Worm (Caenorhabditis elegans) whole organism, L3 larva: ENCODE data around the gene Y32B12B.1.

Experiments used
- R02D3.7 ChIP-seq: fragments of 150-350 bp; optimal IDR thresholded peaks from 2 replicates; lab custom pipeline; 2014; ENCODE audit warnings: missing biosample characterization, missing genetic modification characterization
- ZK546.5 ChIP-seq: sonication (generic microtip); optimal IDR thresholded peaks from 2 replicates; lab custom pipeline; 2017; ENCODE audit warnings: missing biosample characterization, missing genetic modification characterization
- ama-1 ChIP-seq: fragments of 150-350 bp; optimal IDR thresholded peaks from 2 replicates; lab custom pipeline; 2018
- ceh-16 ChIP-seq: sonication (generic microtip); optimal IDR thresholded peaks from 2 replicates; lab custom pipeline; 2017; ENCODE audit warnings: missing biosample characterization, missing genetic modification characterization
- ceh-28 ChIP-seq: fragments of 150-350 bp; optimal IDR thresholded peaks from 2 replicates; lab custom pipeline; 2014; ENCODE audit warnings: missing biosample characterization, missing genetic modification reagents, missing genetic modification characterization
- ceh-82 ChIP-seq: fragments of 150-350 bp; optimal IDR thresholded peaks from 2 replicates; lab custom pipeline; 2014; ENCODE audit warnings: missing biosample characterization, missing genetic modification characterization
- ceh-9 ChIP-seq: sonication (generic microtip); optimal IDR thresholded peaks from 2 replicates; lab custom pipeline; 2018; ENCODE audit warnings: missing biosample characterization, missing genetic modification characterization
- egl-27 ChIP-seq: sonication (generic microtip); optimal IDR thresholded peaks from 4 replicates; lab custom pipeline; 2017; ENCODE audit warnings: missing biosample characterization, missing genetic modification reagents, missing genetic modification characterization
- egl-5 ChIP-seq: fragments of 150-350 bp; optimal IDR thresholded peaks from 2 replicates; lab custom pipeline; 2017; ENCODE audit warnings: missing biosample characterization, missing genetic modification reagents, missing genetic modification characterization, inconsistent platforms
- elt-2 ChIP-seq: sonication (generic microtip); optimal IDR thresholded peaks from 2 replicates; lab custom pipeline; 2016; ENCODE audit warnings: missing genetic modification reagents, mild to moderate bottlenecking, missing genetic modification characterization, missing compliant biosample characterization
- eor-1 ChIP-seq, 2 experiments: fragments of 150-350 bp; optimal IDR thresholded peaks; 2 replicates each; lab custom pipeline; 2014 to 2018; ENCODE audit warnings: missing biosample characterization in 2 of 2, missing genetic modification characterization in 2 of 2
- fkh-10 ChIP-seq: sonication (generic microtip); optimal IDR thresholded peaks from 2 replicates; lab custom pipeline; 2017; ENCODE audit warnings: missing biosample characterization, missing genetic modification reagents, missing genetic modification characterization
- fkh-2 ChIP-seq: fragments of 150-350 bp; optimal IDR thresholded peaks from 2 replicates; lab custom pipeline; 2014; ENCODE audit warnings: missing biosample characterization, missing genetic modification reagents, missing genetic modification characterization
- fos-1 ChIP-seq: fragments of 150-350 bp; optimal IDR thresholded peaks from 2 replicates; lab custom pipeline; 2014; ENCODE audit warnings: missing biosample characterization, missing genetic modification characterization
- hmg-11 ChIP-seq: sonication (generic microtip); optimal IDR thresholded peaks from 2 replicates; lab custom pipeline; 2016; ENCODE audit warnings: missing genetic modification characterization, missing compliant biosample characterization
- jun-1 ChIP-seq: fragments of 150-350 bp; optimal IDR thresholded peaks from 2 replicates; lab custom pipeline; 2014; ENCODE audit warnings: missing biosample characterization, missing genetic modification reagents, missing genetic modification characterization
- lin-15B ChIP-seq: fragments of 150-350 bp; optimal IDR thresholded peaks from 2 replicates; lab custom pipeline; 2014; ENCODE audit warnings: missing biosample characterization, missing genetic modification characterization
- lsy-12 ChIP-seq: sonication (generic microtip); optimal IDR thresholded peaks from 2 replicates; lab custom pipeline; 2016; ENCODE audit warnings: mild to moderate bottlenecking, missing genetic modification characterization, missing compliant biosample characterization
- mml-1 ChIP-seq: fragments of 150-350 bp; sonication (generic microtip); optimal IDR thresholded peaks from 3 replicates; lab custom pipeline; 2014; ENCODE audit warnings: missing biosample characterization, missing genetic modification characterization
- nfya-1 ChIP-seq: sonication (generic microtip); optimal IDR thresholded peaks from 2 replicates; lab custom pipeline; 2017; ENCODE audit warnings: missing genetic modification characterization, mild to moderate bottlenecking, missing compliant biosample characterization, antibody characterized with exemption, moderate library complexity; ENCODE audit not compliant: insufficient read depth
- nhr-11 ChIP-seq: fragments of 150-350 bp; optimal IDR thresholded peaks from 2 replicates; lab custom pipeline; 2014; ENCODE audit warnings: missing biosample characterization, missing genetic modification characterization
- nhr-12 ChIP-seq: fragments of 150-350 bp; optimal IDR thresholded peaks from 2 replicates; lab custom pipeline; 2014; ENCODE audit warnings: missing biosample characterization, missing genetic modification characterization
- nhr-23 ChIP-seq: fragments of 150-350 bp; optimal IDR thresholded peaks from 2 replicates; lab custom pipeline; 2014; ENCODE audit warnings: missing biosample characterization, missing genetic modification reagents, missing genetic modification characterization
- nhr-43 ChIP-seq: sonication (generic microtip); optimal IDR thresholded peaks from 2 replicates; lab custom pipeline; 2016; ENCODE audit warnings: mild to moderate bottlenecking, missing genetic modification characterization, missing compliant biosample characterization; ENCODE audit not compliant: poor library complexity, severe bottlenecking
- nhr-67 ChIP-seq: fragments of 150-350 bp; optimal IDR thresholded peaks from 2 replicates; lab custom pipeline; 2014; ENCODE audit warnings: missing biosample characterization, missing genetic modification characterization
- nhr-77 ChIP-seq: fragments of 150-350 bp; optimal IDR thresholded peaks from 2 replicates; lab custom pipeline; 2014; ENCODE audit warnings: missing biosample characterization, missing genetic modification characterization
- pha-4 ChIP-seq: fragments of 150-350 bp; optimal IDR thresholded peaks from 2 replicates; lab custom pipeline; 2014; ENCODE audit warnings: missing biosample characterization, missing genetic modification reagents, missing genetic modification characterization
- pqm-1 ChIP-seq: fragments of 150-350 bp; optimal IDR thresholded peaks from 2 replicates; lab custom pipeline; 2017; ENCODE audit warnings: missing biosample characterization, missing genetic modification characterization, inconsistent platforms
- sea-2 ChIP-seq: fragments of 150-350 bp; sonication (generic microtip); optimal IDR thresholded peaks from 4 replicates; lab custom pipeline; 2014; ENCODE audit warnings: missing biosample characterization, missing genetic modification reagents, missing genetic modification characterization
- skn-1 ChIP-seq: fragments of 150-350 bp; optimal IDR thresholded peaks from 2 replicates; lab custom pipeline; 2014; ENCODE audit warnings: missing biosample characterization, missing genetic modification characterization
- snpc-4 ChIP-seq: fragments of 150-350 bp; optimal IDR thresholded peaks from 2 replicates; lab custom pipeline; 2014; ENCODE audit warnings: missing biosample characterization, missing genetic modification characterization
- tbx-2 ChIP-seq: sonication (generic microtip); optimal IDR thresholded peaks from 2 replicates; lab custom pipeline; 2016; ENCODE audit warnings: mild to moderate bottlenecking, missing genetic modification characterization, missing compliant biosample characterization
- unc-62 ChIP-seq: fragments of 150-350 bp; sonication (generic microtip); optimal IDR thresholded peaks from 4 replicates; lab custom pipeline; 2014; ENCODE audit warnings: missing biosample characterization, missing genetic modification reagents, missing genetic modification characterization
- zag-1 ChIP-seq: fragments of 150-350 bp; optimal IDR thresholded peaks from 2 replicates; lab custom pipeline; 2014; ENCODE audit warnings: missing biosample characterization, missing genetic modification characterization
- ztf-11 ChIP-seq: fragments of 150-350 bp; optimal IDR thresholded peaks from 2 replicates; lab custom pipeline; 2014; ENCODE audit warnings: missing biosample characterization, missing genetic modification characterization
- ztf-4 ChIP-seq: fragments of 150-350 bp; optimal IDR thresholded peaks from 2 replicates; lab custom pipeline; 2014; ENCODE audit warnings: missing biosample characterization, missing genetic modification characterization

Gene Y32B12B.1

DNA sequence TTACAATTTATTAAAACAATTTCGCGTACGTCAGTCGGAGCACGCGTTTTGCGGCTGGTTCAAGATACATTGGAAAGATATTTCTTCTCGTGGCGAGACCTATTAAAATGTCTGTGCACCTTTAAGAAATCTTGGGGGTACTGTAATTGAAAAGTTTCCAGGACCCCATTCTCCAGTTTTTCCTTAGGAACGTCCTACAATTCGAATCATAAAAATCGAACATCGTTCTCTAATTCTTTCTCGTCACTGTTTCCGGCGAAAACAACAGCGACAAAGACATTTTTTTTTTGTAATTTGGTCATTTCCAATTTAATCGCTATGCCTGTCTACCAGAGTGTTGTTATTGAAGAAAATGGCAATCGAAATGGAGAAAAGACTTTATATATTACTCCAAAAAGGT lies at the start of gene Y32B12B.1:
Gene Y32B12B.1 (plus strand): TSS at position 301 of the 400 bp plus-strand sequence.
- no peak for TF ChIP-seq snpc-4 (tag; lab: Kevin White, UChicago)
- TF ChIP-seq, all 47 proteins: peak for 0

DNA sequence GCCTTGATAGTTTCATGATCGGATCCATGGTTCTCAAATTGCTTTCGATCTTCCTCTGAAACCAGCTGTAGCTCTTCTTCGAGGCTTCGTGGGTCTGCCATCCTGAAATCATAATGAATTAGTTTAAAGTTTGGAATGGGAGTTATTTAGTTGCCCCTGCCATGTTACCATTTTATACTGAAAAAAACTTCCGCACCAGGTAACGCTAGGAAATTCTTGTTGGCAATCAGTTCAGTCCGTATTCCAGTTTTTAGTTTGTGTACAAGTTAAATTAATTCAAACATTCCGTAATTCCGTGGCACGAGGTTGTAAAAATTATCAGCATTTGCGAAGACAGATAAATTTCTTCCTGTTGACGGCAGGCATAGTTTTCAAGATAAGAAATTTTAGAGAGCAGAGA lies 49.3 kb upstream of the Y32B12B.1 start, which contains the start of gene Y32B12A.5:
Gene Y32B12A.5 (minus strand): TSS at position 101 of the 400 bp plus-strand sequence.
- TF ChIP-seq elt-2 (tag; lab: Kevin White, UChicago) (peak; percentile 10), mml-1 (tag; lab: Kevin White, UChicago) (no peak)

DNA sequence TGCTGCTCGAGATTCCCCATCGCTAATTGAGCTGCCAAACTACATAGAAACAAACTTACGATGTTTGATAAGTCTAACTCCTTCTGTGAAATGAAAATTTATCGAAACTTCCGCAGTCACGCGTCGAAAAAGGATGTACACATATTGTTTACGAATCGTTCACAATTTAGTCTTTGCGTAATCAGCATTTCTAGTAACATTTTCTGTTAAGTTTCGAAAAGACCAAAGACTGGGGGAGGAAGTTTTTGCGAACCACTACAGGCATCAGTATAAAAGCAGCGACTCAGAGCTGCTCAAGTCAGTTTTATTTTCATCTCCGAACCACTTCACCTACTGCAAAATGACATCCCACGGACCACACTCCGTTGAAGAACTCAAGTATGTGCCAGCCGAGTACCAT lies 48.6 kb upstream of the Y32B12B.1 start, which contains the start of gene sqst-4:
Gene sqst-4 (plus strand): TSS at position 301 of the 400 bp plus-strand sequence.
- TF ChIP-seq snpc-4 (tag; lab: Kevin White, UChicago) (no peak), elt-2 (tag; lab: Kevin White, UChicago) (no peak), zag-1 (tag; lab: Kevin White, UChicago) (no peak), ama-1 (lab: Kevin White, UChicago) (no peak), ceh-9 (tag; lab: Kevin White, UChicago) (no peak), nhr-23 (tag; lab: Kevin White, UChicago) (no peak), fos-1 (tag; lab: Kevin White, UChicago) (no peak), unc-62 (no peak), ZK546.5 (no peak), ceh-28 (tag; lab: Kevin White, UChicago) (no peak), egl-5 (no peak), jun-1 (tag; lab: Kevin White, UChicago) (no peak), nhr-77 (tag; lab: Kevin White, UChicago) (no peak)
- TF ChIP-seq, all 47 proteins: peak for 0

DNA sequence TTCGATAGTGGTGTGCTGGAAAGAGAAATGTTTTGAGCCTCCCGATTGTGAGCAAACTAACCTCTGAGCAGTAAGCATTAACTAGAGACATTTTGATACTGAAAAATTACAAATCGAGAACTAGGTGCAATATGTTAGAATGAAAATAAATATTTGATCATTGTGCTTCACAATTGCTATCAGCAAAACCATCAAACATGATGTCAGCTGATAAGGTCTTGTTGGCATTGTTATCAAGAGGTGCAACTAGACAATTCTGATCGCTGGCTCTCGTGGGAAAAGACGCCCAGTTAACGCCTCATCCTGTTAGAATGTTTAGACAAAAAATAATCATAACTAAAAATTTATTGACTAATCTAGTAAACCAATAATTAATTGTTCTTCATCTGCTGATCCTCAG lies 42.4 kb upstream of the Y32B12B.1 start, which contains the start of gene comt-2:
Gene comt-2 (minus strand): TSS at position 131 of the 400 bp plus-strand sequence.
- TF ChIP-seq sea-2 (GFP tag; lab: Kevin White, UChicago) = no peak
- no peak for TF ChIP-seq lin-15B
- peak; percentile 63 for TF ChIP-seq pqm-1 (tag; lab: Kevin White, UChicago)
- TF ChIP-seq elt-2 (tag; lab: Kevin White, UChicago) = peak; percentile 88
- no peak for TF ChIP-seq mml-1 (tag; lab: Kevin White, UChicago)
- no peak for TF ChIP-seq nhr-11
- no peak for TF ChIP-seq nhr-12 (tag; lab: Kevin White, UChicago)
- no peak for TF ChIP-seq snpc-4 (tag; lab: Kevin White, UChicago)
- no peak for TF ChIP-seq fkh-2
- TF ChIP-seq ztf-4 (tag; lab: Kevin White, UChicago) = no peak
- no peak for TF ChIP-seq ZK546.5
- no peak for TF ChIP-seq fos-1 (tag; lab: Kevin White, UChicago)
- no peak for TF ChIP-seq egl-27
- TF ChIP-seq ztf-11 (tag; lab: Kevin White, UChicago) = no peak
- no peak for TF ChIP-seq fkh-10 (GFP tag; lab: Kevin White, UChicago)
- TF ChIP-seq lsy-12 (tag; lab: Kevin White, UChicago) = no peak

DNA sequence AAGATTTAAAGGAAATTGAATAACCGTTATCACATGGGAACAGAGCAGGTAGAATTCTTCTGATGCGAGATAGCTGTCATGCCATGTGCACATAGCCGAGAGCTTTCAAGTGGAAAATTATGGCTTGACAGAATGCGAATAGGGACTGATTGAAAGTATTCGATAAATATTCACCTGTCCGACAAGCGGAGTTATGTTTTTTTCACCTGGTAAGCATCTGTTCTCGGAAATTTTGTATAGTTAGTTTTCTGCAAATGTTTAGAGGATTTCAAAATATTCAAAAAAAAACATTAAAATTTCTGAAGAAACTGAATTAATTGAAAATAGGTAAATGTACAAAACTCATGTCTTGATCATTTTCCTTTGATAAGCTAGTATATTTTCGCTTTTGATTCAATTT lies 39.3 kb upstream of the Y32B12B.1 start, which contains the start of gene srh-136:
Gene srh-136 (minus strand): TSS at position 93 of the 400 bp plus-strand sequence.
- no peak for TF ChIP-seq ceh-82 (tag; lab: Kevin White, UChicago)
- TF ChIP-seq nhr-11 = no peak
- no peak for TF ChIP-seq tbx-2 (tag; lab: Kevin White, UChicago)
- no peak for TF ChIP-seq fkh-2
- TF ChIP-seq jun-1 (tag; lab: Kevin White, UChicago) = no peak
- no peak for TF ChIP-seq nhr-12 (tag; lab: Kevin White, UChicago)
- no peak for TF ChIP-seq eor-1 (tag; optimal IDR thresholded peaks at IDR 0.05; lab: Kevin White, UChicago)
- TF ChIP-seq R02D3.7 = no peak
- no peak for TF ChIP-seq lsy-12 (tag; lab: Kevin White, UChicago)
- TF ChIP-seq, all 47 proteins: peak for 0

DNA sequence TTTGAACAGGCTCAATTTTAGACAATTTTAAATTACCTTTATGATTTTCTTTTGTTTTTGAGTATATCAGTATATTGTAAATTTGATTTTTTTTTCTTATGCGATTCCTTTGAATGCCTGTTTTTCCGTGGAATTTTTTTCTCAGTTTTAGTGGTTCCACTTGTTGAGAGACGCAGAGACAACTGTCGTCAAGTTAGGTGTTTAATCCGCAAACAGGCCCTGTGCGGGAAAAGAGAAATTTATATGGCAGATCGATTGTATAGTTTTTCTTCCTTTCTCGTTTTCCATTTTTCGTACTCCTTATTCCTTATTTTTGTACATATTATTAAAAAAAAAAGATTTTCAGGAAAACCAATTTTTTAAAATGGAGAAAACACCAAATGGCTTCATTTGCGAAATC lies 37.8 kb upstream of the Y32B12B.1 start, which contains the start of gene F36D3.1:
Gene F36D3.1 (plus strand): TSS at position 347 of the 400 bp plus-strand sequence.
- TF ChIP-seq nhr-67 (no peak), ceh-28 (tag; lab: Kevin White, UChicago) (peak; percentile 36), nhr-43 (no peak), snpc-4 (tag; lab: Kevin White, UChicago) (peak; percentile 70), pha-4 (tag; lab: Kevin White, UChicago) (peak; percentile 58), hmg-11 (tag; lab: Kevin White, UChicago) (peak; percentile 22), ceh-9 (tag; lab: Kevin White, UChicago) (no peak), skn-1 (tag; lab: Kevin White, UChicago) (peak; percentile 15), nfya-1 (tag; lab: Kevin White, UChicago) (peak; percentile 70), lin-15B (peak; percentile 64), elt-2 (tag; lab: Kevin White, UChicago) (peak; percentile 19), ceh-16 (tag; lab: Kevin White, UChicago) (no peak)
